Fruit fly (Drosophila melanogaster) whole organism, embryonic: ENCODE results near the gene CG43759.

ENCODE experiments used
- Blimp-1 ChIP-seq: fragments of 200-800 bp; sonication (Bioruptor generic); optimal IDR thresholded peaks from 3 replicates; lab custom pipeline; 2018; ENCODE audit warnings: missing biosample characterization, missing genetic modification characterization, mild to moderate bottlenecking, moderate library complexity, missing genetic modification reagents
- CG10321 ChIP-seq: fragments of 200-800 bp; sonication (Bioruptor generic); IDR thresholded peaks from 2 replicates; pipeline ENCODE4 v1.3.6; 2022; ENCODE audit warnings: missing biosample characterization, missing genetic modification characterization
- CG12236 ChIP-seq: fragments of 200-800 bp; sonication (Bioruptor generic); optimal IDR thresholded peaks from 2 replicates; lab custom pipeline; 2016; ENCODE audit warnings: missing biosample characterization, missing genetic modification characterization
- CG15601 ChIP-seq: fragments of 200-800 bp; sonication (Bioruptor generic); optimal IDR thresholded peaks from 3 replicates; lab custom pipeline; 2019; ENCODE audit warnings: missing biosample characterization, mild to moderate bottlenecking, missing genetic modification characterization, moderate library complexity
- CG1832 ChIP-seq: fragments of 200-800 bp; sonication (Bioruptor generic); optimal IDR thresholded peaks from 2 replicates; lab custom pipeline; 2017; ENCODE audit warnings: missing biosample characterization, mild to moderate bottlenecking, missing genetic modification characterization, inconsistent platforms
- CG2199 ChIP-seq: fragments of 200-800 bp; sonication (Bioruptor generic); IDR thresholded peaks from 3 replicates; pipeline ENCODE4 v1.3.6; 2022; ENCODE audit warnings: missing biosample characterization, missing genetic modification characterization
- CG2712 ChIP-seq: fragments of 200-800 bp; optimal IDR thresholded peaks from 3 replicates; lab custom pipeline; 2019; ENCODE audit warnings: missing biosample characterization, mild to moderate bottlenecking, missing genetic modification characterization, moderate library complexity
- CG33557 ChIP-seq: fragments of 200-800 bp; sonication (Bioruptor generic); optimal IDR thresholded peaks from 2 replicates; lab custom pipeline; 2019; ENCODE audit warnings: missing biosample characterization, mild to moderate bottlenecking, missing genetic modification characterization, moderate library complexity
- CG6791 ChIP-seq: fragments of 200-800 bp; sonication (Bioruptor generic); IDR thresholded peaks from 3 replicates; pipeline ENCODE4 v1.3.6; 2022; ENCODE audit warnings: missing biosample characterization, missing genetic modification characterization; ENCODE audit not compliant: partially characterized antibody
- CG8290 ChIP-seq, 3 experiments: fragments of 200-800 bp; sonication (Bioruptor generic); optimal IDR thresholded peaks; 2 replicates each; lab custom pipeline; 2016 to 2019; ENCODE audit warnings: missing biosample characterization in 3 of 3, missing genetic modification characterization in 3 of 3, mild to moderate bottlenecking in 2 of 3, moderate library complexity in 1 of 3
- CG8944 ChIP-seq: fragments of 200-800 bp; sonication (Bioruptor generic); optimal IDR thresholded peaks from 3 replicates; lab custom pipeline; 2016; ENCODE audit warnings: missing biosample characterization, missing genetic modification characterization
- Deaf1 ChIP-seq: fragments of 200-800 bp; optimal IDR thresholded peaks from 3 replicates; lab custom pipeline; 2019; ENCODE audit warnings: missing biosample characterization, mild to moderate bottlenecking, missing genetic modification characterization, moderate library complexity
- Drgx ChIP-seq: fragments of 200-800 bp; sonication (Bioruptor generic); IDR thresholded peaks from 2 replicates; pipeline ENCODE4 v1.3.6; 2022; ENCODE audit warnings: missing biosample characterization, missing genetic modification characterization
- Ets65A ChIP-seq: fragments of 200-800 bp; sonication (Bioruptor generic); peaks from one replicate; lab custom pipeline; 2016; ENCODE audit warnings: missing biosample characterization, missing genetic modification characterization
- H2.0 ChIP-seq: fragments of 200-800 bp; sonication (Bioruptor generic); IDR thresholded peaks from 2 replicates; pipeline ENCODE4 v1.3.6; 2022; ENCODE audit warnings: missing biosample characterization, missing genetic modification characterization
- Hr78 ChIP-seq, 2 experiments: fragments of 200-800 bp in 1 of 2; fragments of >200 bp in 1 of 2; sonication (Bioruptor generic) in 1 of 2; optimal IDR thresholded peaks; 2 replicates each; lab custom pipeline; 2017 to 2019; ENCODE audit warnings: missing biosample characterization in 2 of 2, missing genetic modification characterization in 2 of 2, mild to moderate bottlenecking in 1 of 2, moderate library complexity in 1 of 2
- Med ChIP-seq: fragments of 200-800 bp; sonication (Bioruptor generic); peaks from one replicate; lab custom pipeline; 2016; ENCODE audit warnings: missing biosample characterization, missing genetic modification characterization, mild to moderate bottlenecking, inconsistent platforms, moderate library complexity
- Vsx1 ChIP-seq: fragments of 200-800 bp; sonication (Bioruptor generic); optimal IDR thresholded peaks from 2 replicates; lab custom pipeline; 2017; ENCODE audit warnings: missing biosample characterization, mild to moderate bottlenecking, missing genetic modification characterization, missing genetic modification reagents
- abd-A ChIP-seq: fragments of 200-800 bp; sonication (Bioruptor generic); optimal IDR thresholded peaks from 3 replicates; lab custom pipeline; 2019; ENCODE audit warnings: missing biosample characterization, mild to moderate bottlenecking, missing genetic modification characterization, moderate library complexity
- bowl ChIP-seq: fragments of 200-800 bp; sonication (Bioruptor generic); IDR thresholded peaks from 2 replicates; pipeline ENCODE4 v1.3.6; 2022; ENCODE audit warnings: missing biosample characterization, missing genetic modification characterization
- cg ChIP-seq: fragments of 200-800 bp; sonication (Bioruptor generic); optimal IDR thresholded peaks from 3 replicates; lab custom pipeline; 2019; ENCODE audit warnings: missing biosample characterization, mild to moderate bottlenecking, missing genetic modification characterization, moderate library complexity
- chinmo ChIP-seq: fragments of 200-800 bp; sonication (Bioruptor generic); IDR thresholded peaks from 4 replicates; pipeline ENCODE4 v1.3.6; 2022; ENCODE audit warnings: missing biosample characterization, missing genetic modification characterization; ENCODE audit not compliant: partially characterized antibody
- ci ChIP-seq: fragments of 200-800 bp; sonication (Bioruptor generic); IDR thresholded peaks from 3 replicates; pipeline ENCODE4 v1.3.6; 2022; ENCODE audit warnings: missing biosample characterization, missing genetic modification characterization
- crol ChIP-seq: fragments of 200-800 bp; sonication (Bioruptor generic); IDR thresholded peaks from 2 replicates; pipeline ENCODE4 v1.3.6; 2022; ENCODE audit warnings: missing biosample characterization, missing genetic modification characterization
- gcm ChIP-seq: fragments of 200-800 bp; sonication (Bioruptor generic); optimal IDR thresholded peaks from 2 replicates; lab custom pipeline; 2019; ENCODE audit warnings: missing biosample characterization, mild to moderate bottlenecking, missing genetic modification characterization, moderate library complexity
- hkb ChIP-seq, 2 experiments: fragments of 200-800 bp in 1 of 2; fragments of >200 bp in 1 of 2; sonication (Bioruptor generic) in 1 of 2; IDR thresholded peaks in 1 of 2; optimal IDR thresholded peaks in 1 of 2; 2 replicates each; pipeline versions ENCODE4 v1.3.6 to Lab custom; 2017 to 2022; ENCODE audit warnings: missing biosample characterization in 1 of 2, missing genetic modification characterization in 1 of 2
- hth ChIP-seq: fragments of >200 bp; optimal IDR thresholded peaks from 2 replicates; lab custom pipeline; 2017; ENCODE audit warnings: inconsistent platforms
- kay ChIP-seq: fragments of 200-800 bp; sonication (Bioruptor generic); optimal IDR thresholded peaks from 2 replicates; lab custom pipeline; 2016; ENCODE audit warnings: missing biosample characterization, missing genetic modification characterization
- kni ChIP-seq: fragments of 200-800 bp; sonication (Bioruptor generic); optimal IDR thresholded peaks from 3 replicates; lab custom pipeline; 2017; ENCODE audit warnings: mild to moderate bottlenecking, missing biosample characterization, missing genetic modification reagents, missing genetic modification characterization
- lilli ChIP-seq: fragments of 200-800 bp; sonication (Bioruptor generic); optimal IDR thresholded peaks from 3 replicates; lab custom pipeline; 2016; ENCODE audit warnings: missing biosample characterization, missing genetic modification characterization
- pros ChIP-seq: fragments of 200-800 bp; sonication (Bioruptor generic); optimal IDR thresholded peaks from 3 replicates; lab custom pipeline; 2019; ENCODE audit warnings: missing biosample characterization, mild to moderate bottlenecking, missing genetic modification characterization, moderate library complexity
- sd ChIP-seq: fragments of 200-800 bp; sonication (Bioruptor generic); optimal IDR thresholded peaks from 3 replicates; lab custom pipeline; 2018; ENCODE audit warnings: missing biosample characterization, mild to moderate bottlenecking, missing genetic modification characterization, moderate library complexity
- sens ChIP-seq: fragments of 200-800 bp; sonication (Bioruptor generic); peaks from one replicate; lab custom pipeline; 2016; ENCODE audit warnings: missing biosample characterization, missing genetic modification characterization
- stwl ChIP-seq: fragments of 200-800 bp; sonication (Bioruptor generic); optimal IDR thresholded peaks from 3 replicates; lab custom pipeline; 2018; ENCODE audit warnings: missing biosample characterization, mild to moderate bottlenecking, missing genetic modification characterization, moderate library complexity
- twi ChIP-seq: fragments of 200-800 bp; optimal IDR thresholded peaks from 2 replicates; lab custom pipeline; 2019; ENCODE audit warnings: missing biosample characterization, mild to moderate bottlenecking, missing genetic modification characterization, moderate library complexity
- wdn ChIP-seq: fragments of 200-800 bp; sonication (Bioruptor generic); IDR thresholded peaks from 2 replicates; pipeline ENCODE4 v1.3.6; 2022; ENCODE audit warnings: missing biosample characterization, missing genetic modification characterization

CG43759 gene

DNA sequence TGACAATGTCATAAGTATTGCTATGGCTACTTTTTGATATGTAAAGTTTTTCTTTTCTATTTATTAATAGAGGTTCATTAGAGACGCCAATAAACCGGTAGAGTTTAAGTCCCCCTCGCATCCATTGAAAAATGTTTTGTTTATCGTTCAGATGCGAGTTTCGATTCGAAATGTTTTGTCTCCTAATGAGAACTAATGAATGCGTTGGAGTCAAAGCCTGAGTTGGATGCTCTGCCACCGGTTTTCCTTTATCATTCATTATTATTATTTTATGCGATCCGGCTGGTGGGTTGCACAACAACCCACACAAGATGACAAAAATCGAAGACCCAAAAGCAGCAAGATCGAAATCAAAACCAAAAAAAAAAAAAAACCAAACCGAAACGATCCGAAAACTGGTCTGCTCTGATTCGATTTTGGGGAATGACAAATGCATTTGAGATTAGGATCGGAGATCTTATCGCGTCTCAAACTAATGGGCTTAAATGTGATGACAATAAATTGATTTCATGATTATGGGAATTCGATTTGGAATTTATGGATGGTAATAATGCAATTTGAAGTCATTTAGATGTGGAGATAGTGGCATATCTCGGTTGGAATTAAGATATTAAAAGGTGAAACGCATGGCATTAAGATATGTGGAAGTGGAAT lies 55.2 kb downstream of the CG43759 start (continued):
- TF ChIP-seq Ets65A (GFP tag; lab: Kevin White, UChicago) (no peak), chinmo (GFP tag; lab: Robert Waterston, UW) (0 out of 4 replicates have a peak, but pooled peaks have one; percentile 54), CG8944 (GFP tag; lab: Kevin White, UChicago) (no peak), kay (GFP tag; lab: Kevin White, UChicago) (no peak), abd-A (peak; percentile 93), Drgx (GFP tag; lab: Robert Waterston, UW) (no peak), CG12236 (no peak), sd (tag; lab: Kevin White, UChicago) (peak; percentile 15), H2.0 (no peak)
- TF ChIP-seq, all 482 proteins: peak for 8

dm6 chrX:18991297-18991844 lies 61.2 kb downstream of the CG43759 start:
- TF ChIP-seq cg (GFP tag; lab: Kevin White, UChicago) (no peak), Hr78 (GFP tag; optimal IDR thresholded peaks at IDR 0.05; lab: Kevin White, UChicago) (peak in 1 of 2 experiments; percentile 47), sd (tag; lab: Kevin White, UChicago) (peak; percentile 79), sens (GFP tag; lab: Kevin White, UChicago) (peak; percentile 71), ci (GFP tag; lab: Robert Waterston, UW) (peak; percentile 30; the same call in 1 of the 3 replicates), CG33557 (GFP tag; lab: Kevin White, UChicago) (peak; percentile 5), CG2712 (tag; lab: Kevin White, UChicago) (peak; percentile 10), kni (GFP tag; lab: Kevin White, UChicago) (peak; percentile 68), pros (GFP tag; lab: Kevin White, UChicago) (no peak), CG15601 (tag; lab: Kevin White, UChicago) (peak; percentile 9), gcm (GFP tag; lab: Kevin White, UChicago) (no peak), Med (peak; percentile 19), CG1832 (GFP tag; lab: Kevin White, UChicago) (peak; percentile 2), hth (lab: Kevin White, UChicago) (no peak), twi (peak; percentile 78), crol (GFP tag; lab: Robert Waterston, UW) (peak; percentile 20; the same call in 1 of the 2 replicates)
- TF ChIP-seq, all 482 proteins: peak for 12

DNA sequence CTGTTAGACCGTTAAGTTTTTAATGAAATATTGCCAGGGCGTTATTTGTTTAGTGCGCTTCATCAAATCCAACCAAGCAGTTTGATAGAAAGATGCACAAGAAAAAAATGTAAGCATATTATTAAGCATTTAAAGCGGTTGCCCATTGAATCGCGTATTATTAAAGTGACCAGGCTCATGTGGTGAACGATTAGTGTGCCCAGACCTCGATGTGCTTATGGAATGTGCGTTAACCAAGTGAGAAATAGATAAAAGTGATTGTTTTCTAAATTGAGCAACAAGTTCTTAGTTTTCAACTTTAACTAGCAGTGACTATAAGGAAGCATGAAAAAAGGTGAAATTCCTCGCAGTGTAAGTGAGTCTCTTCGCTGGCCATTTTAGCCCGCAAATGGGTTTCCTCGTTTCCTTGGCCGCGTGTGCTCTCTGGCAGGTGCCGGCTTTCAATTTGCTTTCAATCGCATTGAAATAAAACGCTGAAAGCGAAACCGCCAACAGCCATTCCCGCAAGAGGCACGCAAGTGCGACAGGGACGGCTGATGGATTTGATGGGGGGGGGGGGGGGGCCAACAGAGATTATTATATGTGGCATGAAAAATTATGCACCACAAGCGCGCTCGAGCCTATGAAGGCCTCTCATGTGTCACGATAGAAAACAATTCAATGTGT lies 62.9 kb downstream of the CG43759 start:
- peak; percentile 2 for TF ChIP-seq Blimp-1 (GFP tag; lab: Kevin White, UChicago)
- TF ChIP-seq stwl (tag; lab: Kevin White, UChicago): peak; percentile 96
- 0 out of 2 replicates have a peak, but pooled peaks have one; percentile 7 for TF ChIP-seq bowl (GFP tag; lab: Robert Waterston, UW)
- peak; percentile 80 for TF ChIP-seq sens (GFP tag; lab: Kevin White, UChicago)
- peak; percentile 62 for TF ChIP-seq crol (GFP tag; lab: Robert Waterston, UW)
- no peak for TF ChIP-seq CG10321 (GFP tag; lab: Robert Waterston, UW)
- TF ChIP-seq CG1832 (GFP tag; lab: Kevin White, UChicago): peak; percentile 13
- no peak for TF ChIP-seq hkb (optimal IDR thresholded peaks at IDR 0.05; lab: Kevin White, UChicago)
- no peak for TF ChIP-seq hkb (GFP tag; IDR thresholded peaks at IDR 0.05; lab: Robert Waterston, UW)
- TF ChIP-seq wdn (GFP tag; lab: Robert Waterston, UW): no peak
- TF ChIP-seq Deaf1: no peak
- TF ChIP-seq CG2199 (GFP tag; lab: Robert Waterston, UW): 0 out of 3 replicates have a peak, but pooled peaks have one; percentile 14
- TF ChIP-seq CG15601 (tag; lab: Kevin White, UChicago): peak; percentile 94
- no peak for TF ChIP-seq lilli (GFP tag; lab: Kevin White, UChicago)
- TF ChIP-seq twi: no peak
- TF ChIP-seq Vsx1: no peak
- peak; percentile 29 for TF ChIP-seq CG8290 (GFP tag; optimal IDR thresholded peaks at IDR 0.05; lab: Kevin White, UChicago)
- no peak for TF ChIP-seq CG8290 (tag; optimal IDR thresholded peaks at IDR 0.05; lab: Kevin White, UChicago)
- TF ChIP-seq CG6791: 0 out of 3 replicates have a peak, but pooled peaks have one; percentile 24
